Worm (Caenorhabditis elegans) whole organism, mixed stage, embryonic: ENCODE data around the gene pitr-5.

Experiments
- blmp-1 ChIP-seq: fragments of 150-350 bp; optimal IDR thresholded peaks from 2 replicates; lab custom pipeline; 2014; ENCODE audit warnings: missing biosample characterization, missing genetic modification characterization
- elt-3 ChIP-seq: fragments of 150-350 bp; optimal IDR thresholded peaks from 2 replicates; lab custom pipeline; 2014; ENCODE audit warnings: missing biosample characterization, missing genetic modification characterization
- ham-2 ChIP-seq: fragments of 200-800 bp; sonication (Bioruptor generic); optimal IDR thresholded peaks from 2 replicates; lab custom pipeline; 2018; ENCODE audit warnings: mild to moderate bottlenecking, missing genetic modification characterization, missing compliant biosample characterization
- lin-13 ChIP-seq: fragments of 150-350 bp; optimal IDR thresholded peaks from 2 replicates; lab custom pipeline; 2014; ENCODE audit warnings: missing biosample characterization, missing genetic modification characterization
- mep-1 ChIP-seq: fragments of 150-350 bp; optimal IDR thresholded peaks from 2 replicates; lab custom pipeline; 2017; ENCODE audit warnings: missing biosample characterization, missing genetic modification reagents, missing genetic modification characterization, inconsistent platforms
- nhr-12 ChIP-seq: fragments of 150-350 bp; optimal IDR thresholded peaks from 2 replicates; lab custom pipeline; 2014; ENCODE audit warnings: missing biosample characterization, missing genetic modification characterization
- nhr-2 ChIP-seq: fragments of 150-350 bp; optimal IDR thresholded peaks from 2 replicates; lab custom pipeline; 2014; ENCODE audit warnings: missing biosample characterization, missing genetic modification characterization
- nhr-28 ChIP-seq: fragments of 150-350 bp; optimal IDR thresholded peaks from 2 replicates; lab custom pipeline; 2014; ENCODE audit warnings: missing biosample characterization, missing genetic modification characterization
- pha-4 ChIP-seq: fragments of 150-350 bp; optimal IDR thresholded peaks from 2 replicates; lab custom pipeline; 2018; ENCODE audit warnings: missing biosample characterization, missing genetic modification reagents, missing genetic modification characterization
- snpc-4 ChIP-seq: fragments of 150-350 bp; optimal IDR thresholded peaks from 2 replicates; lab custom pipeline; 2014; ENCODE audit warnings: missing biosample characterization, missing genetic modification characterization
- unc-39 ChIP-seq: fragments of 150-350 bp; optimal IDR thresholded peaks from 2 replicates; lab custom pipeline; 2014; ENCODE audit warnings: missing biosample characterization, missing genetic modification characterization
- unc-62 ChIP-seq: fragments of 150-350 bp; optimal IDR thresholded peaks from 2 replicates; lab custom pipeline; 2014; ENCODE audit warnings: missing biosample characterization, missing genetic modification reagents, missing genetic modification characterization
- zip-8 ChIP-seq: fragments of 150-350 bp; optimal IDR thresholded peaks from 2 replicates; lab custom pipeline; 2014; ENCODE audit warnings: missing biosample characterization, missing genetic modification characterization
- ztf-11 ChIP-seq: fragments of 150-350 bp; optimal IDR thresholded peaks from 2 replicates; lab custom pipeline; 2014; ENCODE audit warnings: missing biosample characterization, missing genetic modification characterization

DNA sequence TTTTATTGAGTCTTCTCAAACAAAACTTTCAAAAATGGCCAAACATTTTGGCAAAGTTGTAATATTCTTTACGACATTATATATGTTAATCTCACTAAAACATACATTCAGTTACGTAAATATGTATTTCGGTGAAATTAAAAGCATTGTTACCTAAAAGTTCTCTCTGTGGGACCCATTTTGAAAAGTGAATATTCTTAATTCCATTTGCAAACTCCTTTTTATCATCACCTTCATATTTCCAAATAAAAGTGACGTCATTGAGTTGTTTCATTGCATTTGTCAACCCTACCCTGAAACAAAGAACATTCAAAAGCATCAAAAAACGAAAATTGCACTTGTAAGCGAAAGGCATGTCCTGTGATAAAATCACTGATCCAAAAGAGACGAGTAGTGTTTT lies 44.3 kb upstream of the pitr-5 start:
- TF ChIP-seq pha-4: no peak
- TF ChIP-seq nhr-12 (tag; lab: Kevin White, UChicago): no peak
- TF ChIP-seq blmp-1 (tag; lab: Kevin White, UChicago): no peak
- TF ChIP-seq nhr-28 (tag; lab: Kevin White, UChicago): no peak
- no peak for TF ChIP-seq nhr-2 (tag; lab: Kevin White, UChicago)
- TF ChIP-seq snpc-4 (tag; lab: Kevin White, UChicago): no peak
- TF ChIP-seq ham-2 (GFP tag; lab: Kevin White, UChicago): no peak
- no peak for TF ChIP-seq lin-13 (tag; lab: Kevin White, UChicago)
- TF ChIP-seq mep-1 (tag; lab: Kevin White, UChicago): no peak
- no peak for TF ChIP-seq ztf-11 (tag; lab: Kevin White, UChicago)
- TF ChIP-seq elt-3 (tag; lab: Kevin White, UChicago): no peak
- TF ChIP-seq unc-39: no peak
- no peak for TF ChIP-seq zip-8 (tag; lab: Kevin White, UChicago)
- no peak for TF ChIP-seq unc-62 (GFP tag; lab: Kevin White, UChicago)
